Worm (Caenorhabditis elegans) whole organism, young adult: Measurements from ENCODE around the gene snf-7.

Source experiments
- B0035.1 ChIP-seq: sonication (generic microtip); optimal IDR thresholded peaks from 2 replicates; lab custom pipeline; 2016; ENCODE audit warnings: missing genetic modification characterization, mild to moderate bottlenecking, missing compliant biosample characterization, missing genotype, missing genetic modification reagents
- B0336.3 ChIP-seq: fragments of 200-800 bp; sonication (Bioruptor generic); IDR thresholded peaks from 2 replicates; pipeline ENCODE4 v1.3.6; 2022; ENCODE audit warnings: missing genetic modification characterization, missing compliant biosample characterization
- D2030.7 ChIP-seq: fragments of 200-800 bp; sonication (Bioruptor generic); IDR thresholded peaks from 2 replicates; pipeline ENCODE4 v1.3.6; 2022; ENCODE audit warnings: missing genetic modification reagents, missing genetic modification characterization, missing compliant biosample characterization
- F33H1.4 ChIP-seq: fragments of 200-800 bp; sonication (Bioruptor generic); IDR thresholded peaks from 2 replicates; pipeline ENCODE4 v1.3.6; 2022; ENCODE audit warnings: missing genetic modification reagents, missing genetic modification characterization, missing compliant biosample characterization
- F52B5.7 ChIP-seq: sonication (generic microtip); optimal IDR thresholded peaks from 2 replicates; lab custom pipeline; 2016; ENCODE audit warnings: mild to moderate bottlenecking, missing genetic modification characterization, missing compliant biosample characterization
- K11D2.4 ChIP-seq: fragments of 200-800 bp; sonication (Bioruptor generic); IDR thresholded peaks from 2 replicates; pipeline ENCODE4 v1.3.6; 2022; ENCODE audit warnings: missing genetic modification reagents, missing genetic modification characterization, missing compliant biosample characterization
- Y67H2A.10 ChIP-seq: fragments of 200-800 bp; sonication (Bioruptor generic); conservative IDR thresholded peaks from 2 replicates; pipeline ENCODE4 v1.3.6; 2022; ENCODE audit warnings: missing genetic modification reagents, missing genetic modification characterization, missing compliant biosample characterization
- Y79H2A.3 ChIP-seq: fragments of 200-800 bp; sonication (Bioruptor generic); conservative IDR thresholded peaks from 2 replicates; pipeline ENCODE4 v1.3.6; 2022; ENCODE audit warnings: missing genetic modification reagents, missing genetic modification characterization, missing compliant biosample characterization
- akir-1 ChIP-seq: fragments of 200-800 bp; sonication (Bioruptor generic); optimal IDR thresholded peaks from 2 replicates; lab custom pipeline; 2018; ENCODE audit warnings: mild to moderate bottlenecking, missing genetic modification characterization, moderate library complexity, missing compliant biosample characterization
- aptf-2 ChIP-seq: fragments of 200-800 bp; sonication (Bioruptor generic); conservative IDR thresholded peaks from 2 replicates; pipeline ENCODE4 v1.3.6; 2022; ENCODE audit warnings: missing genetic modification reagents, missing genetic modification characterization, missing compliant biosample characterization
- athp-1 ChIP-seq: sonication (generic microtip); optimal IDR thresholded peaks from 2 replicates; lab custom pipeline; 2017; ENCODE audit warnings: mild to moderate bottlenecking, missing genetic modification characterization, missing compliant biosample characterization
- attf-3 ChIP-seq: fragments of 200-800 bp; sonication (Bioruptor generic); conservative IDR thresholded peaks from 2 replicates; pipeline ENCODE4 v1.3.6; 2022; ENCODE audit warnings: missing genetic modification reagents, missing genetic modification characterization, missing compliant biosample characterization
- attf-5 ChIP-seq: fragments of 200-800 bp; sonication (Bioruptor generic); optimal IDR thresholded peaks from 2 replicates; lab custom pipeline; 2018; ENCODE audit warnings: mild to moderate bottlenecking, missing genetic modification characterization, missing compliant biosample characterization
- cebp-2 ChIP-seq: fragments of 200-800 bp; sonication (Bioruptor generic); IDR thresholded peaks from 2 replicates; pipeline ENCODE4 v1.3.6; 2022; ENCODE audit warnings: missing genetic modification characterization, missing compliant biosample characterization
- ceh-100 ChIP-seq: fragments of 200-800 bp; sonication (Bioruptor generic); IDR thresholded peaks from 2 replicates; pipeline ENCODE4 v1.3.6; 2022; ENCODE audit warnings: missing genetic modification reagents, missing genetic modification characterization, missing compliant biosample characterization
- ceh-58 ChIP-seq: fragments of 200-800 bp; sonication (Bioruptor generic); IDR thresholded peaks from 2 replicates; pipeline ENCODE4 v1.3.6; 2022; ENCODE audit warnings: missing genetic modification characterization, missing compliant biosample characterization
- ceh-91 ChIP-seq: fragments of 200-800 bp; sonication (Bioruptor generic); IDR thresholded peaks from 2 replicates; pipeline ENCODE4 v1.3.6; 2022; ENCODE audit warnings: missing genetic modification reagents, missing genetic modification characterization, missing compliant biosample characterization
- chd-7 ChIP-seq: sonication (generic microtip); optimal IDR thresholded peaks from 2 replicates; lab custom pipeline; 2016; ENCODE audit warnings: mild to moderate bottlenecking, missing genetic modification characterization, moderate library complexity, missing compliant biosample characterization
- dpff-1 ChIP-seq: sonication (generic microtip); optimal IDR thresholded peaks from 2 replicates; lab custom pipeline; 2017; ENCODE audit warnings: mild to moderate bottlenecking, missing genetic modification characterization, missing compliant biosample characterization
- efl-1 ChIP-seq: fragments of 150-350 bp; optimal IDR thresholded peaks from 2 replicates; lab custom pipeline; 2014; ENCODE audit warnings: missing biosample characterization, missing genetic modification reagents, missing genetic modification characterization
- egl-44 ChIP-seq: fragments of 200-800 bp; sonication (Bioruptor generic); IDR thresholded peaks from 2 replicates; pipeline ENCODE4 v1.3.6; 2022; ENCODE audit warnings: missing genetic modification reagents, missing genetic modification characterization, missing compliant biosample characterization
- egrh-3 ChIP-seq: fragments of 200-800 bp; sonication (Bioruptor generic); IDR thresholded peaks from 2 replicates; pipeline ENCODE4 v1.3.6; 2022; ENCODE audit warnings: missing genetic modification reagents, missing genetic modification characterization, missing compliant biosample characterization
- ets-4 ChIP-seq: fragments of 200-800 bp; sonication (Bioruptor generic); optimal IDR thresholded peaks from 2 replicates; lab custom pipeline; 2018; ENCODE audit warnings: mild to moderate bottlenecking, missing genetic modification characterization, missing compliant biosample characterization
- hsf-1 ChIP-seq: fragments of 200-800 bp; sonication (Bioruptor generic); IDR thresholded peaks from 2 replicates; pipeline ENCODE4 v1.3.6; 2022; ENCODE audit warnings: missing genetic modification reagents, missing genetic modification characterization, missing compliant biosample characterization
- let-526 ChIP-seq: fragments of 200-800 bp; sonication (Bioruptor generic); IDR thresholded peaks from 2 replicates; pipeline ENCODE4 v1.3.6; 2022; ENCODE audit warnings: missing genetic modification reagents, missing genetic modification characterization, missing compliant biosample characterization
- lin-26 ChIP-seq: fragments of 200-800 bp; sonication (Bioruptor generic); IDR thresholded peaks from 2 replicates; pipeline ENCODE4 v1.3.6; 2022; ENCODE audit warnings: missing genetic modification reagents, missing genetic modification characterization, missing compliant biosample characterization
- madf-3 ChIP-seq: fragments of 200-800 bp; sonication (Bioruptor generic); IDR thresholded peaks from 2 replicates; pipeline ENCODE4 v1.3.6; 2022; ENCODE audit warnings: missing genetic modification reagents, missing genetic modification characterization, missing compliant biosample characterization
- mxl-1 ChIP-seq: sonication (generic microtip); optimal IDR thresholded peaks from 2 replicates; lab custom pipeline; 2016; ENCODE audit warnings: missing genetic modification characterization, missing compliant biosample characterization
- nfya-1 ChIP-seq: sonication (generic microtip); optimal IDR thresholded peaks from 2 replicates; lab custom pipeline; 2017; ENCODE audit warnings: antibody characterized with exemption, missing compliant biosample characterization, missing genetic modification characterization, borderline replicate concordance; ENCODE audit not compliant: insufficient read depth
- nfya-2 ChIP-seq: fragments of 200-800 bp; sonication (Bioruptor generic); IDR thresholded peaks from 2 replicates; pipeline ENCODE4 v1.3.6; 2022; ENCODE audit warnings: missing genetic modification reagents, missing genetic modification characterization, missing compliant biosample characterization
- nhr-120 ChIP-seq: fragments of 200-800 bp; sonication (Bioruptor generic); IDR thresholded peaks from 2 replicates; pipeline ENCODE4 v1.3.6; 2022; ENCODE audit warnings: missing genetic modification characterization, missing compliant biosample characterization
- nhr-27 ChIP-seq: fragments of 200-800 bp; sonication (Bioruptor generic); optimal IDR thresholded peaks from 2 replicates; lab custom pipeline; 2018; ENCODE audit warnings: mild to moderate bottlenecking, missing genetic modification characterization, moderate library complexity, missing compliant biosample characterization
- nhr-80 ChIP-seq: sonication (generic microtip); optimal IDR thresholded peaks from 2 replicates; lab custom pipeline; 2016; ENCODE audit warnings: missing genetic modification characterization, missing compliant biosample characterization
- zfh-2 ChIP-seq: fragments of 200-800 bp; sonication (Bioruptor generic); conservative IDR thresholded peaks from 2 replicates; pipeline ENCODE4 v1.3.6; 2022; ENCODE audit warnings: missing genetic modification reagents, missing genetic modification characterization, missing compliant biosample characterization
- ztf-22 ChIP-seq: fragments of 200-800 bp; sonication (Bioruptor generic); optimal IDR thresholded peaks from 2 replicates; lab custom pipeline; 2018; ENCODE audit warnings: mild to moderate bottlenecking, missing genetic modification characterization, moderate library complexity, missing compliant biosample characterization
- ztf-25 ChIP-seq: fragments of 200-800 bp; sonication (Bioruptor generic); IDR thresholded peaks from 2 replicates; pipeline ENCODE4 v1.3.6; 2022; ENCODE audit warnings: missing genetic modification reagents, missing genetic modification characterization, missing compliant biosample characterization
- ztf-28 ChIP-seq: fragments of 200-800 bp; sonication (Bioruptor generic); IDR thresholded peaks from 2 replicates; pipeline ENCODE4 v1.3.6; 2022; ENCODE audit warnings: missing genetic modification reagents, missing genetic modification characterization, missing compliant biosample characterization

snf-7 gene

DNA sequence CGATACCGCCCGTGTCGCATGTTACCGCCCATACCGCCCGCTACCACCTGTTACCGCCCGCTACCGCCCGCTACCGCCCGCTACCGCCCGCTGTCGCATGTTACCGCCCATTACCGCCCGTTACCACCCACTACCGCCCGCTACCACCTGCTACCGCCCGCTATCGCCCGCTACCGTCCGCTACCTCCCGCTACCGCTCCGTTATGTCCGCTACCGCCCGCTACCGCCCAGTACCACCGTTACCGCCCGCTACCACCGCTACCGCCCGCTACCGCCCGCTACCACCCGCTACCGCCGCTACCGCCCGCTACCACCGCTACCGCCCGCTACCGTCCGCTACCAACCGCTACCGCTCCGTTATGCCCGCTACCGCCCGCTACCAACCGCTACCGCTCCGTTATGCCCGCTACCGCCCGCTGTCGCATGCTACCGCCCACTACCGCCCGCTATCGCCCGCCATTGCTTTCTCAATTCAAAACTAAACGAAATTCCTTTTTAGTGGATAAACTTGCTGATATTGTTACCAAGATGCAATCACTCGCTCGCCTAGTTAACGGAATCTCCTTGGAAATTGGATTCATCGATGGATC, 27.3 kb downstream of the snf-7 start:
- TF ChIP-seq ets-4 (GFP tag; lab: Kevin White, UChicago) (peak; percentile 35), B0035.1 (tag; lab: Kevin White, UChicago) (no peak), Y67H2A.10 (GFP tag; lab: Robert Waterston, UW) (0 out of 2 replicates have a peak, but pooled peaks have one; percentile 6), ceh-91 (GFP tag; lab: Robert Waterston, UW) (0 out of 2 replicates have a peak, but pooled peaks have one; percentile 15), ceh-100 (no peak), Y79H2A.3 (GFP tag; lab: Robert Waterston, UW) (no peak), attf-5 (no peak), zfh-2 (GFP tag; lab: Robert Waterston, UW) (peak; percentile 91), D2030.7 (no peak), hsf-1 (no peak), nhr-80 (tag; lab: Kevin White, UChicago) (no peak), nfya-2 (GFP tag; lab: Robert Waterston, UW) (no peak), B0336.3 (no peak), let-526 (GFP tag; lab: Robert Waterston, UW) (0 out of 2 replicates have a peak, but pooled peaks have one; percentile 39), egl-44 (GFP tag; lab: Robert Waterston, UW) (0 out of 2 replicates have a peak, but pooled peaks have one; percentile 11), dpff-1 (no peak), athp-1 (tag; lab: Kevin White, UChicago) (no peak), efl-1 (GFP tag; lab: Kevin White, UChicago) (no peak), attf-3 (GFP tag; lab: Robert Waterston, UW) (0 out of 2 replicates have a peak, but pooled peaks have one; percentile 7), ztf-25 (0 out of 2 replicates have a peak, but pooled peaks have one; percentile 12), F33H1.4 (GFP tag; lab: Robert Waterston, UW) (peak; percentile 11; the same call in 1 of the 2 replicates), ceh-58 (peak; percentile 71; the same call in 1 of the 2 replicates), aptf-2 (GFP tag; lab: Robert Waterston, UW) (peak; percentile 11; the same call in 1 of the 2 replicates), akir-1 (no peak), K11D2.4 (GFP tag; lab: Robert Waterston, UW) (peak; percentile 34; the same call in 1 of the 2 replicates), lin-26 (GFP tag; lab: Robert Waterston, UW) (0 out of 2 replicates have a peak, but pooled peaks have one; percentile 30), madf-3 (0 out of 2 replicates have a peak, but pooled peaks have one; percentile 37), egrh-3 (GFP tag; lab: Robert Waterston, UW) (peak; percentile 97), ztf-28 (GFP tag; lab: Robert Waterston, UW) (0 out of 2 replicates have a peak, but pooled peaks have one; percentile 54), F52B5.7 (tag; lab: Kevin White, UChicago) (peak; percentile 49), nfya-1 (no peak), ztf-22 (no peak), nhr-120 (GFP tag; lab: Robert Waterston, UW) (0 out of 2 replicates have a peak, but pooled peaks have one; percentile 39)
- TF ChIP-seq, all 124 proteins: peak for 18

DNA sequence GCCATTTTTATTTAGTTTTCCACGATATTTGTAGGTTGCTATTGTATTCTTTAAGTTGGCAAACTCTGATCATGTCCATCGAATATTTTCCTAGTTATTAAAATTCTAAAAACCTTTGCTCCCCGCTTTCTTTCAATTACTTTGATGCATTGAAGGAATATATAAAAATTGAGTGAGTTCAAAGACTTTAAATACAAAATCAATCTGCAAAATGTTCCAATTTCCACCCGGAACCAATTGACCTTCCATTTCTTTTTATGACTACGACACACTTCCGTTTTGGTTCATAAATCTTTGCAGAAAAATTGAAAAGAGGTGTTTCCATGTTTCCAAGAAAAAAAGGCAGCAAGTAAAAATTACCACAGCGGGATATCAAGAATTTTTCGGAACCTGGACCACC, 34.5 kb downstream of the snf-7 start, which contains the start of gene F54F12.2:
TSS of gene F54F12.2 (plus strand) at position 301 of the 400 bp plus-strand sequence.
- TF ChIP-seq mxl-1 (tag; lab: Kevin White, UChicago) (no peak), cebp-2 (GFP tag; lab: Robert Waterston, UW) (no peak), nhr-27 (tag; lab: Kevin White, UChicago) (no peak), chd-7 (no peak)
